Worm (Caenorhabditis elegans): ENCODE measurements around the gene cdh-9.

DNA sequence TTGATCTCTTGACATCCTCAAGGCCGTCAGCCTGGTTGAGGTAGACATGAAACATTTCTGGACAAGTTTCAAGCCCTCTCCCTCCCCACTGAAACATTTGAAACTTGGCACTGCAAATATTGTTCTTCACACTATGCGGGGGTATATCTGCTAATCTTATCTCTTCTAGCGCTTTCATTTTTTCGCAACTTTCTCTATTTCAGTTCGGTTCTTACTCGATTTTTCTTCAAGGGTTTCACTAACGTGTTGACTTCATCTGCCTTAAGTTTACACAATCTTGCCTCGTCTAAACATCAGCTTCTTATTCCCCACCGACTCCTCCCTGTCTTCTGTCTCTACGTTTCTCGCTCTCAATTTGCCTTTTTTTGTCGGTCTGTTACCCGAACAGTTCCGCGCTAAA is 34.7 kb downstream of the cdh-9 start:
- TF ChIP-seq ama-1 (optimal IDR thresholded peaks at IDR 0.05) (no peak), skn-1 (tag; optimal IDR thresholded peaks at IDR 0.05) (no peak), ztf-4 (tag; optimal IDR thresholded peaks at IDR 0.05) (no peak)

Data from whole organism, L2 larva.